Worm (Caenorhabditis elegans): Measurements from ENCODE around the gene sdhb-1.

The sdhb-1 gene

ce11 chrII:9374807-9375206 is 22.3 kb upstream of the sdhb-1 start, which contains the start of gene C06C3.12:
Gene C06C3.12 (plus strand): TSS chrII:9375107.
- TF ChIP-seq flt-1 (GFP tag; IDR thresholded peaks at IDR 0.05) (no peak), T22C8.4 (GFP tag; IDR thresholded peaks at IDR 0.05) (no peak), cog-1 (tag; optimal IDR thresholded peaks at IDR 0.05) (no peak), med-1 (GFP tag; optimal IDR thresholded peaks at IDR 0.05; ENCODE audit: insufficient read depth) (no peak), ref-1 (GFP tag; conservative IDR thresholded peaks at IDR 0.05) (no peak), ztf-23 (GFP tag; IDR thresholded peaks at IDR 0.05) (no peak), klf-2 (GFP tag; conservative IDR thresholded peaks at IDR 0.05) (no peak)

ce11 chrII:9372991-9373390 is 20.5 kb upstream of the sdhb-1 start, which contains the start of gene C06C3.4:
Gene C06C3.4 (plus strand): TSS chrII:9373291.
- no peak for TF ChIP-seq T22C8.4 (GFP tag; IDR thresholded peaks at IDR 0.05)
- TF ChIP-seq ztf-23 (GFP tag; IDR thresholded peaks at IDR 0.05), result no peak
- no peak for TF ChIP-seq ref-1 (GFP tag; conservative IDR thresholded peaks at IDR 0.05)
- no peak for TF ChIP-seq cog-1 (tag; optimal IDR thresholded peaks at IDR 0.05)
- no peak for TF ChIP-seq klf-2 (GFP tag; conservative IDR thresholded peaks at IDR 0.05)
- TF ChIP-seq med-1 (GFP tag; optimal IDR thresholded peaks at IDR 0.05; ENCODE audit: insufficient read depth), result no peak
- TF ChIP-seq ztf-29 (GFP tag; IDR thresholded peaks at IDR 0.05), result no peak
- TF ChIP-seq flt-1 (GFP tag; IDR thresholded peaks at IDR 0.05), result no peak
- TF ChIP-seq tab-1 (GFP tag; IDR thresholded peaks at IDR 0.05), result no peak

DNA sequence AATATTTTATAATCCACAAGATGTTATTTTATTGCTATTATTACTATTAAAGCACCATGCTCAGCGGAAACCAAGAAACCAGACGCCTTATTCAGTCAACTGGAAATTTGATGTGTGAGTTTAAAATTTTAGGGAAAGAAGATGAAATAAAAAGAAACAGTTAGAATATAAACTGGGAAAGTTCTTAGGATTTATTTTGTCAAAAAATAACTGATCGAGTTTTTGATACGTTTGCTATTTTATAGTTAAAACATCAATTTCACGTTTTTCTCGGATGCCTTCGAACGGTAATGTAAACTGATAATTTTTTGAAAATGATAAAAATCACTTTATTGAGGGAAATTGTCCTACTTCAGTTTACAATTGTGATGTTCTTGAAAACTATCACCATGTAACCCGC is 19.9 kb upstream of the sdhb-1 start, which contains the start of gene C06C3.3:
C06C3.3 (minus strand) TSS at position 101 of the 400 bp plus-strand sequence.
- no peak for TF ChIP-seq klf-2 (GFP tag; conservative IDR thresholded peaks at IDR 0.05)
- TF ChIP-seq ref-1 (GFP tag; conservative IDR thresholded peaks at IDR 0.05), result no peak
- TF ChIP-seq cog-1 (tag; optimal IDR thresholded peaks at IDR 0.05), result no peak
- TF ChIP-seq ztf-23 (GFP tag; IDR thresholded peaks at IDR 0.05), result no peak
- TF ChIP-seq ztf-29 (GFP tag; IDR thresholded peaks at IDR 0.05), result no peak
- no peak for TF ChIP-seq flt-1 (GFP tag; IDR thresholded peaks at IDR 0.05)
- no peak for TF ChIP-seq T22C8.4 (GFP tag; IDR thresholded peaks at IDR 0.05)
- TF ChIP-seq med-1 (GFP tag; optimal IDR thresholded peaks at IDR 0.05; ENCODE audit: insufficient read depth), result no peak
- TF ChIP-seq tab-1 (GFP tag; IDR thresholded peaks at IDR 0.05), result no peak

DNA sequence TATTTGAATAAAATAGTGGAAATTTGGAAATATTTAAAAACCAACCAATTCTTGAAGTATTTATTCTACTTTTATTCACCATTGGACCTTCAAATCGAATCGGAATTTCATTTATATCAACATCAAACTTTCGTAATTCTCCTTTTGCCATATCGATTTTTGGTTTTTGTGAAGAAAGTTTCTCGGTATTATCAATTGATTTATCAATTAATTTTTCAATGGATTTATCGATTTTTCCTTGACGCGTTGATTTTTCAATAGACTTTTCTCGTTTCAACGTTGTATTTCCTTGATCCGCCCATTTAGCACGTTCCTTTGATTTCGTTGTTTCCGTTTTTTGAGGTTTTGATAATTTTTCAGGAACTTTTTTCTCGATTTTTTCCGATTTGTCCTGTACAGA is 16.9 kb upstream of the sdhb-1 start:
- TF ChIP-seq T22C8.4 (GFP tag; IDR thresholded peaks at IDR 0.05), result 0 out of 2 replicates have a peak, but pooled peaks have one; percentile 6
- TF ChIP-seq ztf-29 (GFP tag; IDR thresholded peaks at IDR 0.05), result no peak

DNA sequence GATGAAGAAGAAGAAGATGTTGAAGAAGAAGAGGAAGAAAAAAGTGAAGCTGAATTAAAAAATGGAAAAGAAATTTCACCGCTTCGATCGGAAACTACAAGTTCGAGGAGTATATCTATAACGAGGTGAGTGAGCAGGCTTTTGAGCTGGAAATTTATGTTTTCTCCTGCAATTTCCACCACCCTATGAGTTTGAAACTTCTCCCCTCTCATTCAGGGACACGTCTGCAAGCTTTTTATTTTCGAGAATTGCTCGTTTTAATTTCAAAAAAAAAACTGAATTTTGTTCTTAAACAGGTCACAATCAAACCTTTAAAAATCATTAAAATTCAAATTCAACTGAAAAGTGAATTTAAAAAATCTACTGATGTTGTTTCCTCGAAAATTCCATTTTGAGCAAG is 9.7 kb upstream of the sdhb-1 start:
- TF ChIP-seq ref-1 (GFP tag; conservative IDR thresholded peaks at IDR 0.05), result no peak
- no peak for TF ChIP-seq tab-1 (GFP tag; IDR thresholded peaks at IDR 0.05)

- no peak for TF ChIP-seq med-1 (GFP tag; optimal IDR thresholded peaks at IDR 0.05; ENCODE audit: insufficient read depth)
- TF ChIP-seq ref-1 (GFP tag; conservative IDR thresholded peaks at IDR 0.05), result no peak
- TF ChIP-seq flt-1 (GFP tag; IDR thresholded peaks at IDR 0.05), result no peak
- no peak for TF ChIP-seq tab-1 (GFP tag; IDR thresholded peaks at IDR 0.05)
- no peak for TF ChIP-seq cog-1 (tag; optimal IDR thresholded peaks at IDR 0.05)
- no peak for TF ChIP-seq ztf-29 (GFP tag; IDR thresholded peaks at IDR 0.05)
- no peak for TF ChIP-seq ztf-23 (GFP tag; IDR thresholded peaks at IDR 0.05)
- TF ChIP-seq klf-2 (GFP tag; conservative IDR thresholded peaks at IDR 0.05), result no peak
These were observed 5.7 kb upstream of the sdhb-1 start, which contains the start of gene mel-11 for ce11 chrII:9358230-9358629. Gene mel-11 (plus strand): TSS chrII:9358530.

DNA sequence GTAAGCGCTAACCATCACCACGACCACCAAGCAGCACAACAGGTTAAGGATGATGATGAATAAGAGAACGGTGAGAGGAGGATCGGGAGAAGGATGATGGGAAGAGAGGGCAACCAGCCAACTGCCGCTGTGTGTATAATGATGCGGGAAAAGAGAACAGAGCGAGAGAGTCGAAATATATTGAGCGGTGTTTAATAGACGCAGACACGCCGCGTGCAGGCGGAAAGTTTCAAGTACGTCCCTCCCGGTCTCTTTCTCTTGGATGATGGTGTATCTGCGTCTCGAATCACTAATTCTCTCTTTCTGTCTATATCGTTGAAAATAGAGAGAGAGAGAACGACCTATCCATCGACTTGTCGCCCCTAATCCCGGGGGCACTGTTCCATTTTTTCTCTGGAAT is 4.2 kb upstream of the sdhb-1 start:
- no peak for TF ChIP-seq ztf-29 (GFP tag; IDR thresholded peaks at IDR 0.05)
- TF ChIP-seq cog-1 (tag; optimal IDR thresholded peaks at IDR 0.05), result peak; percentile 27

DNA sequence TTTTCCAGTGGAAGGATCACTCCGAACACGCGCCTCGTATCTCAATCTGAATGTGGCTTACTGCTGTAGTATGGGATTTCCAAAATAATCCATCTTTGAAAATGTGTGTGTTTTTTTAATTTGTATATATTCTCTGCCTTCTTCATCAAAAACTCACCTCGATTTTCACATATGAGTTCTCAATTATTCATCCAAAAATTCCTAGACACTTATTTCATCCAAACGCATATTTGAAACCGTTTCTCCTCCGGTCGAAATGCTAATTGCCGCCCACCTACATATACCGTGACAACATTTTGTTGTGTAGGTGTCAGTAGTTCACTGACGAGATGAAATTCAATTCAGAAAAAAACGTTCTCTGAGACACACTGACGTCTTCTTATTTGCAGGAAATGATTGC is 5.1 kb downstream of the sdhb-1 start:
- TF ChIP-seq klf-2 (GFP tag; conservative IDR thresholded peaks at IDR 0.05), result no peak
- TF ChIP-seq ztf-29 (GFP tag; IDR thresholded peaks at IDR 0.05), result no peak
- TF ChIP-seq tab-1 (GFP tag; IDR thresholded peaks at IDR 0.05), result no peak
- no peak for TF ChIP-seq ztf-23 (GFP tag; IDR thresholded peaks at IDR 0.05)
- no peak for TF ChIP-seq cog-1 (tag; optimal IDR thresholded peaks at IDR 0.05)
- no peak for TF ChIP-seq ref-1 (GFP tag; conservative IDR thresholded peaks at IDR 0.05)
- no peak for TF ChIP-seq T22C8.4 (GFP tag; IDR thresholded peaks at IDR 0.05)
- no peak for TF ChIP-seq flt-1 (GFP tag; IDR thresholded peaks at IDR 0.05)
- no peak for TF ChIP-seq med-1 (GFP tag; optimal IDR thresholded peaks at IDR 0.05; ENCODE audit: insufficient read depth)

DNA sequence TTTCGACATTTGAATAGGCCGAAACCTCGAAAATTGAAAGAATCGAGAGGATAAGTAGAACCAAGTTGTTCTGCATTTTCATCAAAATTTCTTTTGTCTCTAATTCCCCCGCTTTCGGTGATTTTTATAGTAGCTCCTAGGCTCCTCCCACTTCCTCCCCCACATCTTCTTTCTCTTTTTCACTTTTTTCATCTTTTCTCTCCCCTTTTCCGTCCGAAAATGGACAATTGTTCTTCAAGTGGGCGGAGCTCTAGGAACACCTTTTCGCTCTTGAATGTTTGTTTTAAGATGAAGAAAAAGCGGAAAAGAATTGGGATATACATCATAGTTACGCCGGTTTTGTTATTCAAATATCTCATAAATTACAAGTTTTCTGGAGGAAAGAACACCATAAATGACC is 6.0 kb downstream of the sdhb-1 start, which contains the start of gene F42A8.1:
F42A8.1 (minus strand) TSS at position 101 of the 400 bp plus-strand sequence.
- no peak for TF ChIP-seq ref-1 (GFP tag; conservative IDR thresholded peaks at IDR 0.05)
- no peak for TF ChIP-seq med-1 (GFP tag; optimal IDR thresholded peaks at IDR 0.05; ENCODE audit: insufficient read depth)
- TF ChIP-seq cog-1 (tag; optimal IDR thresholded peaks at IDR 0.05), result no peak
- no peak for TF ChIP-seq ztf-23 (GFP tag; IDR thresholded peaks at IDR 0.05)
- TF ChIP-seq flt-1 (GFP tag; IDR thresholded peaks at IDR 0.05), result no peak

DNA sequence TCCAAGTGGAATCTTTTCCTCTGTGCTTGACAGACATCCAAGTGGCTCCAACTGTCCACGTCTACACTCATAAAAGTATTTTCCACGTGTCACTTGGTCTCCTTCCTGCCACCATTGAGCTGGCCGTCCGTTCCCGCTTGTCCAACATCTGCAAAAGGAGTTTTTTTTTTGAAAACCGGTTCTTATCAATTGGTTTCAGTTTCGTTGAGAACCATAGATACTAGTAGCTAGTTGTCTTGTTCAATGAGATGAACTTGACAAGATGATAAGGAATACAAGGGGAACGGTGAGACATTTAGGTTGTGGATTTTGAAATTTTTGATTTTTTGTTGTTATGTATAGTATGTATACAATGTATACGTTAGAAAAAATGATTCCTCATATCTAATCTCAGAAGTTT is 6.7 kb downstream of the sdhb-1 start:
- no peak for TF ChIP-seq ztf-23 (GFP tag; IDR thresholded peaks at IDR 0.05)
- no peak for TF ChIP-seq cog-1 (tag; optimal IDR thresholded peaks at IDR 0.05)
- TF ChIP-seq ref-1 (GFP tag; conservative IDR thresholded peaks at IDR 0.05), result no peak
- no peak for TF ChIP-seq klf-2 (GFP tag; conservative IDR thresholded peaks at IDR 0.05)
- TF ChIP-seq T22C8.4 (GFP tag; IDR thresholded peaks at IDR 0.05), result no peak
- TF ChIP-seq flt-1 (GFP tag; IDR thresholded peaks at IDR 0.05), result no peak
- no peak for TF ChIP-seq med-1 (GFP tag; optimal IDR thresholded peaks at IDR 0.05; ENCODE audit: insufficient read depth)

DNA sequence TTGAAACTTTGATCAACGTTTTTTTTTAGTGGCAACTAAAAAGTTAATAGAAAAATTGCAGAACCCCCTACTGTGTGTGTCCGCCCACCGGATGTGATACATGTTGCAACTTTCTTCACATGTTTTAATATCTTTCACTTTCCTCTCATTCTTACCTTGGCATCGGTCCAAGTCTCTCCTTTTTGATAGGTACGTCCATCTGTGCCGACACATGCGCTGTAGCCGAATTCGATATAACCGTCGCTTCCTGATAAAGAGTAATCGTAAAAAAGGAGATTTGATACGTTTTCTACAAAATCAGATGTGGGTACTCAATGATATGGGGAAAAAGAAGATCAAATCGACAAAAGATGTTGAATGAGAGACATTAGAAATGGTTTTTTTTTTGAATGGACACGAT is 7.4 kb downstream of the sdhb-1 start:
- TF ChIP-seq tab-1 (GFP tag; IDR thresholded peaks at IDR 0.05) (no peak), ztf-23 (GFP tag; IDR thresholded peaks at IDR 0.05) (no peak)

All from whole organism, midembryonic.